Worm (Caenorhabditis elegans): Measurements from ENCODE around the gene asb-2.

asb-2 gene

ce11 chrX:4444073-4444472 lies 25.5 kb upstream of the asb-2 start (continued):
- peak; percentile 61 for TF ChIP-seq nhr-90 (tag; optimal IDR thresholded peaks at IDR 0.05; ENCODE audit: poor library complexity)
- peak; percentile 67 for TF ChIP-seq mep-1 (tag; optimal IDR thresholded peaks at IDR 0.05)
- peak; percentile 67 for TF ChIP-seq nhr-47 (tag; optimal IDR thresholded peaks at IDR 0.05)
- no peak for TF ChIP-seq ama-1 (optimal IDR thresholded peaks at IDR 0.05)
- TF ChIP-seq hlh-4 (tag; optimal IDR thresholded peaks at IDR 0.05): no peak
- peak; percentile 40 to 42 for TF ChIP-seq lsy-2 (tag; optimal IDR thresholded peaks at IDR 0.05)
- TF ChIP-seq C16A3.4 (tag; optimal IDR thresholded peaks at IDR 0.05): peak; percentile 42
- TF ChIP-seq lin-14 (GFP tag; optimal IDR thresholded peaks at IDR 0.05): peak; percentile 53
- peak; percentile 15 for TF ChIP-seq fkh-8 (tag; optimal IDR thresholded peaks at IDR 0.05)
- peak in 1 of 3 experiments; percentile 5 for TF ChIP-seq dpl-1 (GFP tag; optimal IDR thresholded peaks at IDR 0.05)
- peak; percentile 62 for TF ChIP-seq nhr-19 (GFP tag; conservative IDR thresholded peaks at IDR 0.05)
- TF ChIP-seq efl-1 (optimal IDR thresholded peaks at IDR 0.05): peak; percentile 2 to 11
- TF ChIP-seq efl-1 (GFP tag; optimal IDR thresholded peaks at IDR 0.05 in 1 of 2): peak in 1 of 2 experiments; percentile 83
- TF ChIP-seq unc-62 (GFP tag; optimal IDR thresholded peaks at IDR 0.05): no peak
- no peak for TF ChIP-seq fkh-10 (GFP tag; optimal IDR thresholded peaks at IDR 0.05)
- peak; percentile 20 for TF ChIP-seq nhr-77 (tag; optimal IDR thresholded peaks at IDR 0.05)
- TF ChIP-seq grh-1 (GFP tag; IDR thresholded peaks at IDR 0.05): peak; percentile 15; the same call in 1 of the 2 replicates
- TF ChIP-seq ztf-11 (tag; optimal IDR thresholded peaks at IDR 0.05): no peak
- no peak for TF ChIP-seq lin-15B (tag; optimal IDR thresholded peaks at IDR 0.05)
- no peak for TF ChIP-seq nhr-84 (tag; optimal IDR thresholded peaks at IDR 0.05)
- no peak for TF ChIP-seq ceh-8 (GFP tag; optimal IDR thresholded peaks at IDR 0.05)
- no peak for TF ChIP-seq unc-98 (GFP tag; IDR thresholded peaks at IDR 0.05)
- no peak for TF ChIP-seq vab-15 (tag; optimal IDR thresholded peaks at IDR 0.05)
- TF ChIP-seq ceh-82 (tag; optimal IDR thresholded peaks at IDR 0.05): peak; percentile 10 to 24 (median 19)
- TF ChIP-seq irx-1 (tag; optimal IDR thresholded peaks at IDR 0.05): peak; percentile 35
- TF ChIP-seq ceh-88 (GFP tag; IDR thresholded peaks at IDR 0.05): no peak

DNA sequence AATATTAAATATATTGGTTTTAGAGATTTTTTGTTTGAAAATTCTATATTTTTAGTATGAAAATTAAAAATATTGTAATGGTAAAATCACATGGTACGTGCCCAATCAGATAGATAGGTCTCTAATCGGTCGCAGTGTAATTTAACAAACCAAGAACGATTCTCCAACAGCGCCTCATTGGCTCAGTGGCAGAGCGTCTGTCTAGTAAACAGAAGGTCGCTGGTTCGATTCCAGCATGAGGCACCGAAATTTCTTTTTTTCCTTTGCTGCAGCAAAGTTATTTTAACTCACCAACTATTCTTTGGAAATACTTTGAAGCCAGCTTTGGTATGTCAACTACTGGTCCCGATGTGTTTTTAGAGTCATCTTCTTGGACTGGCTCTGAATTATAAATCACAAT lies 24.7 kb upstream of the asb-2 start:
- TF ChIP-seq lir-3 (tag; optimal IDR thresholded peaks at IDR 0.05; ENCODE audit: poor library complexity) (no peak), lin-15B (tag; optimal IDR thresholded peaks at IDR 0.05) (no peak), ceh-63 (GFP tag; optimal IDR thresholded peaks at IDR 0.05) (no peak), C04F5.9 (tag; optimal IDR thresholded peaks at IDR 0.05) (no peak), aly-2 (tag; optimal IDR thresholded peaks at IDR 0.05) (no peak), grh-1 (GFP tag; IDR thresholded peaks at IDR 0.05) (no peak), pqm-1 (tag; optimal IDR thresholded peaks at IDR 0.05) (no peak), ztf-4 (tag; optimal IDR thresholded peaks at IDR 0.05) (no peak), pax-3 (tag; optimal IDR thresholded peaks at IDR 0.05) (no peak), Y116A8C.19 (tag; optimal IDR thresholded peaks at IDR 0.05; ENCODE audit: borderline replicate concordance) (no peak), nhr-19 (GFP tag; conservative IDR thresholded peaks at IDR 0.05) (peak; percentile 55), rnt-1 (tag; optimal IDR thresholded peaks at IDR 0.05) (peak; percentile 66), ceh-90 (tag; optimal IDR thresholded peaks at IDR 0.05) (no peak), nhr-77 (tag; optimal IDR thresholded peaks at IDR 0.05) (no peak), nhr-12 (tag; optimal IDR thresholded peaks at IDR 0.05) (no peak), sup-37 (GFP tag; optimal IDR thresholded peaks at IDR 0.05) (peak; percentile 2), lin-14 (GFP tag; optimal IDR thresholded peaks at IDR 0.05) (peak; percentile 17), irx-1 (tag; optimal IDR thresholded peaks at IDR 0.05) (no peak), zag-1 (tag; optimal IDR thresholded peaks at IDR 0.05) (no peak), fos-1 (tag; optimal IDR thresholded peaks at IDR 0.05) (no peak), nhr-76 (tag; optimal IDR thresholded peaks at IDR 0.05) (no peak), pag-3 (tag; optimal IDR thresholded peaks at IDR 0.05; ENCODE audit: borderline replicate concordance, insufficient read depth) (no peak), hlh-4 (tag; optimal IDR thresholded peaks at IDR 0.05) (no peak), mef-2 (tag; optimal IDR thresholded peaks at IDR 0.05) (no peak), ceh-88 (GFP tag; IDR thresholded peaks at IDR 0.05) (no peak), nhr-85 (tag) (no peak), lsy-2 (tag; optimal IDR thresholded peaks at IDR 0.05) (no peak), unc-86 (tag; optimal IDR thresholded peaks at IDR 0.05) (no peak), isw-1 (GFP tag; IDR thresholded peaks at IDR 0.05) (no peak), ceh-82 (tag; optimal IDR thresholded peaks at IDR 0.05) (peak in 1 of 3 experiments; percentile 17), vab-15 (tag; optimal IDR thresholded peaks at IDR 0.05) (no peak), nhr-20 (tag; optimal IDR thresholded peaks at IDR 0.05) (peak; percentile 44), nhr-11 (tag; optimal IDR thresholded peaks at IDR 0.05) (no peak), fkh-8 (tag; optimal IDR thresholded peaks at IDR 0.05) (no peak), nhr-28 (tag; optimal IDR thresholded peaks at IDR 0.05) (no peak), lin-39 (tag; optimal IDR thresholded peaks at IDR 0.05) (no peak), snpc-4 (tag; optimal IDR thresholded peaks at IDR 0.05) (no peak), sptf-1 (tag; optimal IDR thresholded peaks at IDR 0.05) (no peak)

All from whole organism, L1 larva.